Worm (Caenorhabditis elegans): Measurements from ENCODE around the gene pgl-1.

- TF ChIP-seq lin-39 (tag; optimal IDR thresholded peaks at IDR 0.05): no peak
- TF ChIP-seq pqm-1 (tag; optimal IDR thresholded peaks at IDR 0.05): no peak
These were observed 7.6 kb upstream of the pgl-1 start for ce11 chrIV:6984449-6985380.
